Worm (Caenorhabditis elegans): ENCODE results near the gene acs-19.

- TF ChIP-seq ceh-9 (tag; optimal IDR thresholded peaks at IDR 0.05), result no peak
- TF ChIP-seq pha-4 (tag; optimal IDR thresholded peaks at IDR 0.05), result no peak
- no peak for TF ChIP-seq ceh-22 (tag; optimal IDR thresholded peaks at IDR 0.05)
- TF ChIP-seq syd-9 (tag; optimal IDR thresholded peaks at IDR 0.05), result no peak
- no peak for TF ChIP-seq pqm-1 (tag; optimal IDR thresholded peaks at IDR 0.05)
- no peak for TF ChIP-seq fax-1 (tag; optimal IDR thresholded peaks at IDR 0.05)
- TF ChIP-seq ahr-1 (tag; optimal IDR thresholded peaks at IDR 0.05), result no peak
- TF ChIP-seq ceh-34 (tag; optimal IDR thresholded peaks at IDR 0.05), result no peak
Observed at ce11 chrIII:3889896-3890295, 25.6 kb downstream of the acs-19 start.
